Fruit fly (Drosophila melanogaster): ENCODE measurements around the gene Elp1.

Elp1 gene

DNA sequence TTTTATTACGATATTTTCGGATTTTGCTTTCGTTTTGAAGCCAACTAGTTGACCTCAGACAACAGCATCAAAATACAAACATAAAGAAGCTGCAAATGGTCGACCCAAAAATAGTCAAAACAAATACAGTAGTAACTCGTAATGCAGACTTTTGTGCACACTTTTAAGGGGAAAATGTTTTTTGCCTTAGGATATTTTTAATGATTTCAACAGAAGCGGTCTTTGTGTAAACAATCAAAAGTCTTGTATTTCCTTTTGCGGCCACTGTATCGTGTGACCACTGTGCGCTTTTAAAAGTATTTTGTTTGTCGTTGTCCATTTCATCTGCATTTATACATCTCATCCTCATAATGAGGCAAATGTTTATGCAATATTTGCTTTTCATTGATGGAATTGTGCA, 1.3 kb upstream of the Elp1 start (continued):
- TF ChIP-seq pzg (GFP tag; optimal IDR thresholded peaks at IDR 0.05) (peak; percentile 19), dysf (GFP tag; IDR thresholded peaks at IDR 0.05) (peak; percentile 98), bigmax (GFP tag; optimal IDR thresholded peaks at IDR 0.05) (peak; percentile 2), Nf-YB (GFP tag; optimal IDR thresholded peaks at IDR 0.05) (peak; percentile 71), twi (tag; optimal IDR thresholded peaks at IDR 0.05) (peak; percentile 82), Stat92E (GFP tag; optimal IDR thresholded peaks at IDR 0.05) (no peak), CG1602 (GFP tag; optimal IDR thresholded peaks at IDR 0.05) (peak; percentile 94), Med (GFP tag) (peak; percentile 100), Fer2 (tag; optimal IDR thresholded peaks at IDR 0.05) (peak; percentile 96), CG6683 (GFP tag; optimal IDR thresholded peaks at IDR 0.05) (peak; percentile 80), Taf1 (GFP tag; IDR thresholded peaks at IDR 0.05) (peak; percentile 97), ato (GFP tag; IDR thresholded peaks at IDR 0.05; ENCODE audit: partially characterized antibody) (no peak), HmgD (GFP tag; optimal IDR thresholded peaks at IDR 0.05) (peak; percentile 91), chn (GFP tag; optimal IDR thresholded peaks at IDR 0.05) (peak; percentile 97), CG13775 (GFP tag; optimal IDR thresholded peaks at IDR 0.05) (peak; percentile 92), p53 (GFP tag; optimal IDR thresholded peaks at IDR 0.05) (peak; percentile 89), sim (GFP tag; IDR thresholded peaks at IDR 0.05) (peak; percentile 89), Bdp1 (GFP tag; optimal IDR thresholded peaks at IDR 0.05) (peak; percentile 82), ems (GFP tag; optimal IDR thresholded peaks at IDR 0.05) (peak; percentile 96), CG17912 (GFP tag; optimal IDR thresholded peaks at IDR 0.05) (peak; percentile 91), btn (GFP tag; optimal IDR thresholded peaks at IDR 0.05) (peak; percentile 91), sr (GFP tag; IDR thresholded peaks at IDR 0.05) (peak; percentile 93), CG9437 (GFP tag; optimal IDR thresholded peaks at IDR 0.05) (peak; percentile 85), CG7271 (tag; optimal IDR thresholded peaks at IDR 0.05) (peak; percentile 21), sens-2 (GFP tag; IDR thresholded peaks at IDR 0.05) (peak; percentile 88), CG17361 (GFP tag; IDR thresholded peaks at IDR 0.05) (peak; percentile 94), CG16863 (GFP tag; optimal IDR thresholded peaks at IDR 0.05) (peak; percentile 94), ewg (GFP tag; optimal IDR thresholded peaks at IDR 0.05) (peak; percentile 83), TFAM (GFP tag; optimal IDR thresholded peaks at IDR 0.05) (peak; percentile 8), CG16815 (GFP tag; optimal IDR thresholded peaks at IDR 0.05) (peak; percentile 90), Abd-B (GFP tag; optimal IDR thresholded peaks at IDR 0.05) (peak; percentile 93), Opbp (GFP tag; IDR thresholded peaks at IDR 0.05; ENCODE audit: partially characterized antibody) (no peak), dmrt11E (tag; optimal IDR thresholded peaks at IDR 0.05) (peak; percentile 69), ERR (GFP tag; optimal IDR thresholded peaks at IDR 0.05) (peak; percentile 95), usp (GFP tag; optimal IDR thresholded peaks at IDR 0.05) (no peak), tin (GFP tag; optimal IDR thresholded peaks at IDR 0.05) (peak; percentile 96), E2f1 (GFP tag; IDR thresholded peaks at IDR 0.05) (peak; percentile 97), Dp (GFP tag; optimal IDR thresholded peaks at IDR 0.05) (peak; percentile 17), CG6654 (GFP tag; optimal IDR thresholded peaks at IDR 0.05) (peak; percentile 69), Dip2 (GFP tag; IDR thresholded peaks at IDR 0.05) (peak; percentile 32; the same call in 1 of the 2 replicates), slou (GFP tag; optimal IDR thresholded peaks at IDR 0.05) (peak; percentile 93), CG8089 (GFP tag; optimal IDR thresholded peaks at IDR 0.05) (peak; percentile 92), Atf6 (GFP tag; IDR thresholded peaks at IDR 0.05) (peak; percentile 97), Lim3 (GFP tag; IDR thresholded peaks at IDR 0.05) (peak; percentile 91), lola (GFP tag; optimal IDR thresholded peaks at IDR 0.05) (peak in 1 of 3 experiments; percentile 58), D19B (GFP tag; optimal IDR thresholded peaks at IDR 0.05) (peak; percentile 90), CG17829 (tag; optimal IDR thresholded peaks at IDR 0.05) (peak; percentile 88), E2f2 (GFP tag; IDR thresholded peaks at IDR 0.05) (peak; percentile 80), CG12769 (tag; optimal IDR thresholded peaks at IDR 0.05) (peak; percentile 98), disco-r (GFP tag; optimal IDR thresholded peaks at IDR 0.05) (peak; percentile 94), CG9876 (GFP tag; optimal IDR thresholded peaks at IDR 0.05) (peak; percentile 95)
